Fruit fly (Drosophila melanogaster) whole organism, embryonic: ENCODE data around the gene CG32812.

Source experiments
- Atf3 ChIP-seq: fragments of 200-800 bp; sonication (Bioruptor generic); optimal IDR thresholded peaks from 3 replicates; lab custom pipeline; 2016; ENCODE audit warnings: missing biosample characterization, missing genetic modification characterization
- Awh ChIP-seq: fragments of 200-800 bp; sonication (Bioruptor generic); IDR thresholded peaks from 2 replicates; pipeline ENCODE4, ENCODE4 v1.3.6; 2022; ENCODE audit warnings: missing biosample characterization, missing genetic modification characterization
- CG11695 ChIP-seq: fragments of 200-800 bp; sonication (Bioruptor generic); IDR thresholded peaks from 3 replicates; pipeline ENCODE4 v1.3.6; 2022; ENCODE audit warnings: missing biosample characterization, missing genetic modification characterization
- CG12155 ChIP-seq: fragments of 200-800 bp; sonication (Bioruptor generic); optimal IDR thresholded peaks from 3 replicates; lab custom pipeline; 2016; ENCODE audit warnings: missing biosample characterization, missing genetic modification characterization
- CG12942 ChIP-seq: fragments of 200-800 bp; sonication (Bioruptor generic); optimal IDR thresholded peaks from 3 replicates; lab custom pipeline; 2016; ENCODE audit warnings: missing biosample characterization, missing genetic modification characterization
- CG13287 ChIP-seq: fragments of 200-800 bp; sonication (Bioruptor generic); IDR thresholded peaks from 2 replicates; pipeline ENCODE4 v1.3.6; 2022; ENCODE audit warnings: missing biosample characterization, missing genetic modification characterization; ENCODE audit not compliant: partially characterized antibody
- CG14014 ChIP-seq: fragments of 200-800 bp; sonication (Bioruptor generic); IDR thresholded peaks from 2 replicates; pipeline ENCODE4 v1.3.6; 2022; ENCODE audit warnings: missing biosample characterization, missing genetic modification characterization
- CG14710 ChIP-seq: fragments of 200-800 bp; sonication (Bioruptor generic); optimal IDR thresholded peaks from 3 replicates; lab custom pipeline; 2019; ENCODE audit warnings: missing biosample characterization, mild to moderate bottlenecking, missing genetic modification characterization, moderate library complexity
- CG14860 ChIP-seq: fragments of 200-800 bp; sonication (Bioruptor generic); IDR thresholded peaks from 3 replicates; pipeline ENCODE4 v1.3.6; 2022; ENCODE audit warnings: missing biosample characterization, missing genetic modification characterization; ENCODE audit not compliant: partially characterized antibody
- CG15514 ChIP-seq: fragments of 200-800 bp; sonication (Bioruptor generic); optimal IDR thresholded peaks from 3 replicates; lab custom pipeline; 2017; ENCODE audit warnings: missing biosample characterization, missing genetic modification characterization, mild to moderate bottlenecking, moderate library complexity, missing genetic modification reagents
- CG1647 ChIP-seq: fragments of 200-800 bp; sonication (Bioruptor generic); optimal IDR thresholded peaks from 3 replicates; lab custom pipeline; 2016; ENCODE audit warnings: missing biosample characterization, missing genetic modification characterization
- CG16813 ChIP-seq: fragments of 200-800 bp; sonication (Bioruptor generic); IDR thresholded peaks from 3 replicates; pipeline ENCODE4 v1.3.6; 2022; ENCODE audit warnings: missing biosample characterization, missing genetic modification characterization; ENCODE audit not compliant: partially characterized antibody
- CG17829 ChIP-seq: fragments of 200-800 bp; optimal IDR thresholded peaks from 2 replicates; lab custom pipeline; 2019; ENCODE audit warnings: missing biosample characterization, mild to moderate bottlenecking, missing genetic modification characterization, moderate library complexity
- CG2712 ChIP-seq: fragments of 200-800 bp; optimal IDR thresholded peaks from 3 replicates; lab custom pipeline; 2019; ENCODE audit warnings: missing biosample characterization, mild to moderate bottlenecking, missing genetic modification characterization, moderate library complexity
- CG30403 ChIP-seq: fragments of 200-800 bp; sonication (Bioruptor generic); optimal IDR thresholded peaks from 3 replicates; lab custom pipeline; 2016; ENCODE audit warnings: missing biosample characterization, missing genetic modification characterization
- CG3726 ChIP-seq: fragments of 200-800 bp; sonication (Bioruptor generic); IDR thresholded peaks from 3 replicates; pipeline ENCODE4, ENCODE4 v1.3.6; 2022; ENCODE audit warnings: missing biosample characterization, missing genetic modification characterization
- CG4360 ChIP-seq: fragments of 200-800 bp; sonication (Bioruptor generic); IDR thresholded peaks from 2 replicates; pipeline ENCODE4 v1.3.6; 2022; ENCODE audit warnings: missing biosample characterization, missing genetic modification characterization
- CG4617 ChIP-seq: fragments of 200-800 bp; sonication (Bioruptor generic); optimal IDR thresholded peaks from 3 replicates; lab custom pipeline; 2016; ENCODE audit warnings: missing biosample characterization, missing genetic modification characterization, borderline replicate concordance
- CG5180 ChIP-seq: fragments of 200-800 bp; sonication (Bioruptor generic); optimal IDR thresholded peaks from 3 replicates; lab custom pipeline; 2017; ENCODE audit warnings: missing biosample characterization, missing genetic modification characterization, mild to moderate bottlenecking, moderate library complexity, missing genetic modification reagents
- CG6813 ChIP-seq: fragments of 200-800 bp; sonication (Bioruptor generic); optimal IDR thresholded peaks from 2 replicates; lab custom pipeline; 2017; ENCODE audit warnings: missing biosample characterization, missing genetic modification characterization, mild to moderate bottlenecking, moderate library complexity, missing genetic modification reagents
- CG9215 ChIP-seq: fragments of 200-800 bp; sonication (Bioruptor generic); IDR thresholded peaks from 2 replicates; pipeline ENCODE4 v1.3.6; 2022; ENCODE audit warnings: missing biosample characterization, missing genetic modification characterization
- Dbx ChIP-seq: fragments of 200-800 bp; sonication (Bioruptor generic); IDR thresholded peaks from 3 replicates; pipeline ENCODE4 v1.3.6; 2022; ENCODE audit warnings: missing biosample characterization, missing genetic modification characterization
- Doc2 ChIP-seq: fragments of 200-800 bp; sonication (Bioruptor generic); IDR thresholded peaks from 2 replicates; pipeline ENCODE4 v1.3.6; 2022; ENCODE audit warnings: missing biosample characterization, missing genetic modification characterization
- Dref ChIP-seq: fragments of 200-800 bp; sonication (Bioruptor generic); IDR thresholded peaks from 2 replicates; pipeline ENCODE4 v1.3.6; 2022; ENCODE audit warnings: missing biosample characterization, missing genetic modification characterization
- E2f2 ChIP-seq: fragments of 200-800 bp; sonication (Bioruptor generic); IDR thresholded peaks from 2 replicates; pipeline ENCODE4 v1.3.6; 2022; ENCODE audit warnings: missing biosample characterization, missing genetic modification characterization
- Ets65A ChIP-seq: fragments of 200-800 bp; sonication (Bioruptor generic); peaks from one replicate; lab custom pipeline; 2016; ENCODE audit warnings: missing biosample characterization, missing genetic modification characterization
- H2.0 ChIP-seq: fragments of 200-800 bp; sonication (Bioruptor generic); IDR thresholded peaks from 2 replicates; pipeline ENCODE4 v1.3.6; 2022; ENCODE audit warnings: missing biosample characterization, missing genetic modification characterization
- Kr ChIP-seq: fragments of 200-800 bp; sonication (Bioruptor generic); optimal IDR thresholded peaks from 2 replicates; lab custom pipeline; 2017; ENCODE audit warnings: missing biosample characterization, mild to moderate bottlenecking, missing genetic modification characterization
- Sox102F ChIP-seq: fragments of 200-800 bp; sonication (Bioruptor generic); optimal IDR thresholded peaks from 2 replicates; lab custom pipeline; 2018; ENCODE audit warnings: missing biosample characterization, mild to moderate bottlenecking, missing genetic modification characterization, moderate library complexity
- br ChIP-seq: fragments of >200 bp; optimal IDR thresholded peaks from 2 replicates; lab custom pipeline; 2017
- chinmo ChIP-seq: fragments of 200-800 bp; sonication (Bioruptor generic); IDR thresholded peaks from 4 replicates; pipeline ENCODE4 v1.3.6; 2022; ENCODE audit warnings: missing biosample characterization, missing genetic modification characterization; ENCODE audit not compliant: partially characterized antibody
- grn ChIP-seq: fragments of 200-800 bp; sonication (Bioruptor generic); optimal IDR thresholded peaks from 3 replicates; lab custom pipeline; 2017; ENCODE audit warnings: missing biosample characterization, missing genetic modification characterization
- inv ChIP-seq: fragments of 200-800 bp; sonication (Bioruptor generic); IDR thresholded peaks from 2 replicates; pipeline ENCODE4 v1.3.6; 2022; ENCODE audit warnings: missing biosample characterization, missing genetic modification characterization; ENCODE audit not compliant: partially characterized antibody
- luna ChIP-seq: fragments of 200-800 bp; sonication (Bioruptor generic); optimal IDR thresholded peaks from 2 replicates; lab custom pipeline; 2016; ENCODE audit warnings: missing biosample characterization, missing genetic modification characterization
- nerfin-2 ChIP-seq: fragments of 200-800 bp; sonication (Bioruptor generic); IDR thresholded peaks from 2 replicates; pipeline ENCODE4 v1.3.6; 2022; ENCODE audit warnings: missing biosample characterization, missing genetic modification characterization; ENCODE audit not compliant: partially characterized antibody
- pho ChIP-seq: fragments of 200-800 bp; sonication (Bioruptor generic); optimal IDR thresholded peaks from 2 replicates; lab custom pipeline; 2016; ENCODE audit warnings: missing biosample characterization, missing genetic modification characterization
- phol ChIP-seq: fragments of 200-800 bp; sonication (Bioruptor generic); optimal IDR thresholded peaks from 3 replicates; lab custom pipeline; 2018; ENCODE audit warnings: missing biosample characterization, mild to moderate bottlenecking, missing genetic modification characterization, moderate library complexity
- pum ChIP-seq: fragments of 200-800 bp; sonication (Bioruptor generic); optimal IDR thresholded peaks from 2 replicates; lab custom pipeline; 2016; ENCODE audit warnings: missing biosample characterization, missing genetic modification characterization
- sc ChIP-seq, 3 experiments: fragments of >200 bp in 2 of 3; fragments of 200-800 bp in 1 of 3; sonication (Bioruptor generic) in 1 of 3; optimal IDR thresholded peaks; 2 replicates in 2 of 3; 3 replicates in 1 of 3; lab custom pipeline; 2017; ENCODE audit warnings: mild to moderate bottlenecking in 1 of 3, missing biosample characterization in 1 of 3, missing genetic modification characterization in 1 of 3, missing genetic modification reagents in 1 of 3
- sqz ChIP-seq: fragments of 200-800 bp; sonication (Bioruptor generic); optimal IDR thresholded peaks from 3 replicates; lab custom pipeline; 2018; ENCODE audit warnings: missing biosample characterization, mild to moderate bottlenecking, missing genetic modification characterization
- sr ChIP-seq: fragments of 200-800 bp; sonication (Bioruptor generic); IDR thresholded peaks from 3 replicates; pipeline ENCODE4 v1.3.6; 2022; ENCODE audit warnings: missing biosample characterization, missing genetic modification characterization
- ssp ChIP-seq: fragments of 200-800 bp; sonication (Bioruptor generic); IDR thresholded peaks from 2 replicates; pipeline ENCODE4 v1.3.6; 2022; ENCODE audit warnings: missing biosample characterization, missing genetic modification characterization
- zen2 ChIP-seq: fragments of 200-800 bp; sonication (Bioruptor generic); IDR thresholded peaks from 3 replicates; pipeline ENCODE4 v1.3.6; 2022; ENCODE audit warnings: missing biosample characterization, missing genetic modification characterization; ENCODE audit not compliant: partially characterized antibody
- zfh2 ChIP-seq: fragments of 200-800 bp; sonication (Bioruptor generic); optimal IDR thresholded peaks from 2 replicates; lab custom pipeline; 2016; ENCODE audit warnings: missing biosample characterization, missing genetic modification characterization

CG32812 gene

DNA sequence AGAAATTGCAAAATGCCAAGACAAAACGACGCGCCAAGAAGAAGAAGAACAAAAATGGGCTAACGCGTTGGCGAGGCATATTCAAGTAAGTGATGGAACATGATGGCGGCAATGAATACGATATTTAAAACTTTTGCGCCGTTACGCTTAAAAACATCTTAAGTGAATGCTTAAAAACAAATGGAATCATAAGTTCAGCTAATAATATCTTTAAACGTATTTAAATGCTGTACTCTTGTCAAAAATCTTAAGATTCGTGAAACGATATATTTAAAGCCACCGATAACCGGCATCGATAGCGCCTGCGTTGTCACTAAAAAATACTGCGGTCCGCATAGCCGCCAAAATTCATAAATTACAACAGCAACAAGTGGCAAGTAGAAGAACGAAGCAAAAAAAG, 47.3 kb upstream of the CG32812 start, which contains the start of gene CG11403 (continued):
- TF ChIP-seq inv (GFP tag; lab: Robert Waterston, UW): peak; percentile 81
- peak; percentile 15 for TF ChIP-seq CG4617 (GFP tag; lab: Kevin White, UChicago)
- TF ChIP-seq phol (tag; lab: Kevin White, UChicago): peak; percentile 83

DNA sequence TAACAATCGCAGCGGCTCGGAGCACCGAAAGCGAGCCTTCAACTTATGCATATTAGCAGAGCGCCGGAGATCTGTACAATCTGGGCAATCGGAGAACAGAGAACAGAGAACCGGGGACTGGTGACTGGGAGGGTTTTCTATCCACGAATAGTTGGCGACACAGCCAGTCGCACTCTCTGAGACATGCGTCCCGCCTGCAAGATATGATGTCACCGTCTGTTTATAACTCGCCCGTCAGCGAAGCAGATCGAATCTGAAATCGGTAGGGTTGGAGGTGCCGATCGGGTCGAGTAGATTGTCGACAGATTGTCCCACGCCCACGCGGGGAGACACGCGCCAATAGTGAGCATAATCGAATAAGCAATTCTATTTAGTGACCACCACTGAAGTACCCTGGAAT, 45.0 kb upstream of the CG32812 start:
- TF ChIP-seq CG13287 (GFP tag; lab: Robert Waterston, UW) (no peak), Atf3 (GFP tag; lab: Kevin White, UChicago) (peak; percentile 53), Kr (GFP tag; lab: Kevin White, UChicago) (no peak), CG1647 (no peak), CG3726 (GFP tag; lab: Robert Waterston, UW) (no peak), CG9215 (GFP tag; lab: Robert Waterston, UW) (no peak), CG17829 (no peak), CG15514 (GFP tag; lab: Kevin White, UChicago) (no peak), CG12155 (no peak), sqz (no peak), E2f2 (GFP tag; lab: Robert Waterston, UW) (no peak), pum (GFP tag; lab: Kevin White, UChicago) (no peak), CG14860 (GFP tag; lab: Robert Waterston, UW) (no peak), zen2 (GFP tag; lab: Robert Waterston, UW) (no peak), CG14710 (tag; lab: Kevin White, UChicago) (no peak), ssp (GFP tag; lab: Robert Waterston, UW) (no peak), Dbx (GFP tag; lab: Robert Waterston, UW) (0 out of 3 replicates have a peak, but pooled peaks have one; percentile 6), nerfin-2 (GFP tag; lab: Robert Waterston, UW) (no peak), CG4360 (GFP tag; lab: Robert Waterston, UW) (no peak), CG6813 (GFP tag; lab: Kevin White, UChicago) (no peak), CG30403 (GFP tag; lab: Kevin White, UChicago) (no peak), Dref (GFP tag; lab: Robert Waterston, UW) (no peak), CG2712 (no peak), sr (0 out of 3 replicates have a peak, but pooled peaks have one; percentile 21), br (lab: Kevin White, UChicago) (no peak), chinmo (GFP tag; lab: Robert Waterston, UW) (peak; percentile 53; the same call in 1 of the 4 replicates), pho (GFP tag; lab: Kevin White, UChicago) (no peak), H2.0 (GFP tag; lab: Robert Waterston, UW) (no peak), CG16813 (GFP tag; lab: Robert Waterston, UW) (no peak), CG5180 (GFP tag; lab: Kevin White, UChicago) (no peak), Awh (GFP tag; lab: Robert Waterston, UW) (no peak), CG14014 (no peak), luna (no peak), zfh2 (GFP tag; lab: Kevin White, UChicago) (no peak), Sox102F (no peak), Doc2 (GFP tag; lab: Robert Waterston, UW) (no peak), sc (optimal IDR thresholded peaks at IDR 0.05; lab: Kevin White, UChicago) (no peak), sc (GFP tag; optimal IDR thresholded peaks at IDR 0.05; lab: Kevin White, UChicago) (no peak), CG12942 (GFP tag; lab: Kevin White, UChicago) (no peak), grn (GFP tag; lab: Kevin White, UChicago) (peak; percentile 7), CG11695 (GFP tag; lab: Robert Waterston, UW) (no peak), Ets65A (GFP tag; lab: Kevin White, UChicago) (peak; percentile 75)
